Worm (Caenorhabditis elegans) whole organism, mixed stage, embryonic: ENCODE results near the gene pfk-1.2.

Experiments
- M03D4.4 ChIP-seq: sonication (generic microtip); optimal IDR thresholded peaks from 2 replicates; lab custom pipeline; 2017; ENCODE audit warnings: mild to moderate bottlenecking, missing genetic modification characterization, missing compliant biosample characterization
- bed-3 ChIP-seq: fragments of 200-800 bp; sonication (Bioruptor generic); optimal IDR thresholded peaks from 3 replicates; lab custom pipeline; 2018; ENCODE audit warnings: mild to moderate bottlenecking, missing genetic modification characterization, moderate library complexity, missing compliant biosample characterization
- blmp-1 ChIP-seq: fragments of 150-350 bp; optimal IDR thresholded peaks from 2 replicates; lab custom pipeline; 2014; ENCODE audit warnings: missing biosample characterization, missing genetic modification characterization
- ceh-39 ChIP-seq: fragments of 150-350 bp; optimal IDR thresholded peaks from 2 replicates; lab custom pipeline; 2014; ENCODE audit warnings: missing biosample characterization, missing genetic modification characterization
- ceh-43 ChIP-seq: fragments of 200-800 bp; sonication (Bioruptor generic); optimal IDR thresholded peaks from 2 replicates; lab custom pipeline; 2018; ENCODE audit warnings: mild to moderate bottlenecking, missing genetic modification characterization, moderate library complexity, missing compliant biosample characterization
- ceh-83 ChIP-seq: fragments of 200-800 bp; sonication (Bioruptor generic); optimal IDR thresholded peaks from 2 replicates; lab custom pipeline; 2018; ENCODE audit warnings: mild to moderate bottlenecking, missing genetic modification characterization, missing compliant biosample characterization
- ces-1 ChIP-seq: fragments of 150-350 bp; optimal IDR thresholded peaks from 2 replicates; lab custom pipeline; 2014; ENCODE audit warnings: missing biosample characterization, missing genetic modification reagents, missing genetic modification characterization
- cnd-1 ChIP-seq: fragments of 200-800 bp; sonication (Bioruptor generic); optimal IDR thresholded peaks from 2 replicates; lab custom pipeline; 2018; ENCODE audit warnings: mild to moderate bottlenecking, missing genetic modification characterization, missing compliant biosample characterization
- drap-1 ChIP-seq: fragments of 200-800 bp; sonication (Bioruptor generic); optimal IDR thresholded peaks from 3 replicates; lab custom pipeline; 2018; ENCODE audit warnings: mild to moderate bottlenecking, missing genetic modification characterization, missing compliant biosample characterization
- elt-1 ChIP-seq: sonication (generic microtip); optimal IDR thresholded peaks from 2 replicates; lab custom pipeline; 2017; ENCODE audit warnings: missing genetic modification characterization, mild to moderate bottlenecking, missing compliant biosample characterization, antibody characterized with exemption, moderate library complexity, borderline replicate concordance; ENCODE audit not compliant: insufficient read depth
- elt-3 ChIP-seq: fragments of 150-350 bp; optimal IDR thresholded peaks from 2 replicates; lab custom pipeline; 2014; ENCODE audit warnings: missing biosample characterization, missing genetic modification characterization
- flh-1 ChIP-seq: fragments of 200-800 bp; sonication (Bioruptor generic); optimal IDR thresholded peaks from 2 replicates; lab custom pipeline; 2018; ENCODE audit warnings: mild to moderate bottlenecking, missing genetic modification characterization, moderate library complexity, missing compliant biosample characterization
- ham-2 ChIP-seq: fragments of 200-800 bp; sonication (Bioruptor generic); optimal IDR thresholded peaks from 2 replicates; lab custom pipeline; 2018; ENCODE audit warnings: mild to moderate bottlenecking, missing genetic modification characterization, missing compliant biosample characterization
- hlh-1 ChIP-seq: fragments of 150-350 bp; optimal IDR thresholded peaks from 2 replicates; lab custom pipeline; 2014; ENCODE audit warnings: missing biosample characterization, missing genetic modification reagents, missing genetic modification characterization
- lin-13 ChIP-seq: fragments of 150-350 bp; optimal IDR thresholded peaks from 2 replicates; lab custom pipeline; 2014; ENCODE audit warnings: missing biosample characterization, missing genetic modification characterization
- lin-32 ChIP-seq: fragments of 200-800 bp; sonication (Bioruptor generic); optimal IDR thresholded peaks from 2 replicates; lab custom pipeline; 2018; ENCODE audit warnings: mild to moderate bottlenecking, missing genetic modification characterization, missing compliant biosample characterization
- lsy-2 ChIP-seq: fragments of 150-350 bp; optimal IDR thresholded peaks from 2 replicates; lab custom pipeline; 2014; ENCODE audit warnings: missing biosample characterization, missing genetic modification characterization
- mab-5 ChIP-seq: fragments of 150-350 bp; optimal IDR thresholded peaks from 2 replicates; lab custom pipeline; 2014; ENCODE audit warnings: missing biosample characterization, missing genetic modification characterization
- mep-1 ChIP-seq: fragments of 150-350 bp; optimal IDR thresholded peaks from 2 replicates; lab custom pipeline; 2017; ENCODE audit warnings: missing biosample characterization, missing genetic modification reagents, missing genetic modification characterization, inconsistent platforms
- mls-2 ChIP-seq: sonication (generic microtip); optimal IDR thresholded peaks from 2 replicates; lab custom pipeline; 2016; ENCODE audit warnings: mild to moderate bottlenecking, missing genetic modification characterization, moderate library complexity, missing compliant biosample characterization
- nhr-12 ChIP-seq: fragments of 150-350 bp; optimal IDR thresholded peaks from 2 replicates; lab custom pipeline; 2014; ENCODE audit warnings: missing biosample characterization, missing genetic modification characterization
- nhr-2 ChIP-seq: fragments of 150-350 bp; optimal IDR thresholded peaks from 2 replicates; lab custom pipeline; 2014; ENCODE audit warnings: missing biosample characterization, missing genetic modification characterization
- nhr-237 ChIP-seq: fragments of 150-350 bp; optimal IDR thresholded peaks from 2 replicates; lab custom pipeline; 2014; ENCODE audit warnings: missing biosample characterization, missing genetic modification characterization
- nhr-28 ChIP-seq: fragments of 150-350 bp; optimal IDR thresholded peaks from 2 replicates; lab custom pipeline; 2014; ENCODE audit warnings: missing biosample characterization, missing genetic modification characterization
- nhr-76 ChIP-seq: sonication (generic microtip); optimal IDR thresholded peaks from 2 replicates; lab custom pipeline; 2017; ENCODE audit warnings: missing biosample characterization, missing genetic modification characterization
- pha-4 ChIP-seq: fragments of 150-350 bp; optimal IDR thresholded peaks from 2 replicates; lab custom pipeline; 2018; ENCODE audit warnings: missing biosample characterization, missing genetic modification reagents, missing genetic modification characterization
- sem-2 ChIP-seq: fragments of 200-800 bp; sonication (Bioruptor generic); optimal IDR thresholded peaks from 2 replicates; lab custom pipeline; 2018; ENCODE audit warnings: mild to moderate bottlenecking, missing genetic modification characterization, missing compliant biosample characterization
- snpc-4 ChIP-seq: fragments of 150-350 bp; optimal IDR thresholded peaks from 2 replicates; lab custom pipeline; 2014; ENCODE audit warnings: missing biosample characterization, missing genetic modification characterization
- sptf-1 ChIP-seq: sonication (generic microtip); optimal IDR thresholded peaks from 2 replicates; lab custom pipeline; 2017; ENCODE audit warnings: mild to moderate bottlenecking, missing genetic modification characterization, moderate library complexity, missing compliant biosample characterization
- unc-120 ChIP-seq: sonication (generic microtip); optimal IDR thresholded peaks from 2 replicates; lab custom pipeline; 2017; ENCODE audit warnings: missing genetic modification characterization, missing compliant biosample characterization; ENCODE audit not compliant: poor library complexity, severe bottlenecking
- unc-39 ChIP-seq: fragments of 150-350 bp; optimal IDR thresholded peaks from 2 replicates; lab custom pipeline; 2014; ENCODE audit warnings: missing biosample characterization, missing genetic modification characterization
- unc-62 ChIP-seq: fragments of 150-350 bp; optimal IDR thresholded peaks from 2 replicates; lab custom pipeline; 2014; ENCODE audit warnings: missing biosample characterization, missing genetic modification reagents, missing genetic modification characterization
- zip-8 ChIP-seq: fragments of 150-350 bp; optimal IDR thresholded peaks from 2 replicates; lab custom pipeline; 2014; ENCODE audit warnings: missing biosample characterization, missing genetic modification characterization
- ztf-11 ChIP-seq: fragments of 150-350 bp; optimal IDR thresholded peaks from 2 replicates; lab custom pipeline; 2014; ENCODE audit warnings: missing biosample characterization, missing genetic modification characterization

The pfk-1.2 gene

DNA sequence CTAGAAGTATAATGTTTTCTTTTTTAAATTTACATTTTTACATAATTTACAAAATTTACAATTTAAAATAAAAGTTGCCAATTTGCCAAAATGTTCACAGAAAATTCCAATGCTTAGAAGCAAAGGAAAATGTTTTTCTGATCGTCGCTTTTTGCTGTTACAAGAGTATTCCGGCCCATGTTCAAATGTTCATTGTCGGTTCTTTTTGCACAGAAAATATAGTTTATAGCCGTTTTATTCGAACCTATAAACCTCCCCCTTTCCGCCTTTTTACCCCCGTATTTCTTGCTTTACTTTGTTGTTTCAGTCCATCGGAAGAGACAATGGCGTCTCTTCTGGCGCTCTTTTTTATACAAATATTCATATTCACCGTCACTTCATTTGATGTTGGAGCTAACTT is 3.0 kb downstream of the pfk-1.2 start, which contains the start of gene tag-329:
Gene tag-329 (plus strand): TSS at position 301 of the 400 bp plus-strand sequence.
- TF ChIP-seq unc-62 (GFP tag; lab: Kevin White, UChicago) (no peak), nhr-237 (no peak), mls-2 (tag; lab: Kevin White, UChicago) (no peak), blmp-1 (tag; lab: Kevin White, UChicago) (no peak), lin-32 (GFP tag; lab: Kevin White, UChicago) (no peak), elt-3 (no peak), pha-4 (tag; lab: Kevin White, UChicago) (no peak), sem-2 (GFP tag; lab: Kevin White, UChicago) (no peak), lsy-2 (no peak), nhr-76 (tag; lab: Kevin White, UChicago) (no peak), ham-2 (GFP tag; lab: Kevin White, UChicago) (no peak), nhr-28 (no peak), lin-13 (tag; lab: Kevin White, UChicago) (no peak)

- TF ChIP-seq unc-120 = peak; percentile 34
- TF ChIP-seq lin-32 (GFP tag; lab: Kevin White, UChicago) = no peak
- TF ChIP-seq, all 35 proteins: peak for 1
These were observed 4.9 kb downstream of the pfk-1.2 start, which contains the start of gene C50F4.4 for ce11 chrV:9536505-9536904. C50F4.4 (plus strand) TSS chrV:9536771.

- no peak for TF ChIP-seq unc-62 (GFP tag; lab: Kevin White, UChicago)
- TF ChIP-seq ces-1 = no peak
- TF ChIP-seq nhr-2 (tag; lab: Kevin White, UChicago) = no peak
- no peak for TF ChIP-seq unc-39 (tag; lab: Kevin White, UChicago)
- TF ChIP-seq blmp-1 (tag; lab: Kevin White, UChicago) = no peak
- TF ChIP-seq pha-4 (tag; lab: Kevin White, UChicago) = no peak
- TF ChIP-seq bed-3 = no peak
- no peak for TF ChIP-seq zip-8 (tag; lab: Kevin White, UChicago)
- no peak for TF ChIP-seq snpc-4 (tag; lab: Kevin White, UChicago)
- TF ChIP-seq nhr-28 = no peak
- TF ChIP-seq lsy-2 = no peak
- TF ChIP-seq elt-1 (tag; lab: Kevin White, UChicago) = no peak
- no peak for TF ChIP-seq drap-1 (GFP tag; lab: Kevin White, UChicago)
- no peak for TF ChIP-seq cnd-1 (tag; lab: Kevin White, UChicago)
- TF ChIP-seq mab-5 = no peak
- no peak for TF ChIP-seq unc-120
- no peak for TF ChIP-seq hlh-1 (tag; lab: Kevin White, UChicago)
- TF ChIP-seq flh-1 (GFP tag; lab: Kevin White, UChicago) = no peak
- no peak for TF ChIP-seq mep-1 (tag; lab: Kevin White, UChicago)
- no peak for TF ChIP-seq ceh-83 (GFP tag; lab: Kevin White, UChicago)
- TF ChIP-seq, all 35 proteins: peak for 0
These were observed 8.0 kb downstream of the pfk-1.2 start, which contains the start of gene C50F4.12 for ce11 chrV:9539638-9540037. C50F4.12 (minus strand) TSS chrV:9539738.

DNA sequence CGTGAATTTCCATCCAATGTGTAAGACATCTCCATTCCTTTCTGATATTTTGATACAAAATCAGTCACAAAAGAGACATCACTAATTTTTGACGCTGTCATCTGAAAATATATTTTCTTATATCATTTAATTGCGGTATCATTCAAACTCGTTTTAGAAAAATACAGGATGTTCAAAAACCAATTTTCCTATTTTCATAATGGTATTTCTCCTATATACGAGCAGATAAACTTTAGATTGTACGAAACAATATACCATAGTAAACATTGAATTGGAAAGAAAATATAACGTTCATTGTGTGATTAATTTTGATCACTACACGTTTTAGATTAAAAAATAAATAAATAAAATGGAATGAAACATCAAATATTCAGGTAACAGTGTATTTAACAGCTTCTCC is 9.9 kb downstream of the pfk-1.2 start, which contains the start of gene C50F4.16:
Gene C50F4.16 (minus strand): TSS at position 101 of the 400 bp plus-strand sequence.
- TF ChIP-seq nhr-28 (no peak), nhr-12 (tag; lab: Kevin White, UChicago) (no peak), lin-32 (GFP tag; lab: Kevin White, UChicago) (no peak), hlh-1 (tag; lab: Kevin White, UChicago) (no peak), sptf-1 (tag; lab: Kevin White, UChicago) (no peak), unc-120 (no peak), flh-1 (GFP tag; lab: Kevin White, UChicago) (no peak), nhr-2 (tag; lab: Kevin White, UChicago) (no peak), ztf-11 (no peak), pha-4 (tag; lab: Kevin White, UChicago) (no peak)

- TF ChIP-seq ceh-83 (GFP tag; lab: Kevin White, UChicago) (no peak), lin-32 (GFP tag; lab: Kevin White, UChicago) (no peak), drap-1 (GFP tag; lab: Kevin White, UChicago) (no peak), cnd-1 (tag; lab: Kevin White, UChicago) (peak; percentile 12), M03D4.4 (tag; lab: Kevin White, UChicago) (peak; percentile 54), pha-4 (tag; lab: Kevin White, UChicago) (peak; percentile 57), hlh-1 (tag; lab: Kevin White, UChicago) (peak; percentile 44), ceh-43 (GFP tag; lab: Kevin White, UChicago) (peak; percentile 16), nhr-237 (peak; percentile 71), mep-1 (tag; lab: Kevin White, UChicago) (peak; percentile 83), nhr-76 (tag; lab: Kevin White, UChicago) (no peak), sem-2 (GFP tag; lab: Kevin White, UChicago) (no peak), ceh-39 (tag; lab: Kevin White, UChicago) (peak; percentile 29), ces-1 (peak; percentile 49), mls-2 (tag; lab: Kevin White, UChicago) (peak; percentile 35), elt-3 (no peak), lsy-2 (peak; percentile 61), lin-13 (tag; lab: Kevin White, UChicago) (peak; percentile 71), elt-1 (tag; lab: Kevin White, UChicago) (peak; percentile 10), zip-8 (tag; lab: Kevin White, UChicago) (no peak), unc-62 (GFP tag; lab: Kevin White, UChicago) (peak; percentile 23), sptf-1 (tag; lab: Kevin White, UChicago) (peak; percentile 70)
These were observed 12.6 kb downstream of the pfk-1.2 start, which contains the start of gene mdf-1 for ce11 chrV:9544176-9544632. mdf-1 (minus strand) TSS chrV:9544226.
